Fruit fly (Drosophila melanogaster): ENCODE measurements around the gene CG8661.

CG8661 gene

DNA sequence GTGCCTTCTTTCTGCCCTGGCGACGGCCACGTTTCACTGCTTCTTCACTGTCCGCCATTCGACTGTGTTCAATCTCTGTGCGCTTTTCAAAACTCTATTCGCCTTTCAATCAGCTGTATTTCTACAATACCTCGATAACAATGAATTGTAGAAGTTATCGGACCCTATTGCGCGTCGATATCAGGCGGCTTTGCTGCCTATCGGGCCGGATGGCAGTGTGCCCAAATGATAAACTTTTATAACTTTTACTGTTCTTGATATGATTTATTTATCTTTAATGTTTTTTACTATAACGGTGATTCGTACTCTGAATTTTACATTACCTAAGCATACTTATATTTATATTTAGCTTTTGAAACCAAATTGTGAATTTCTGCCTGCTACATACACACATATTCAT lies 39.4 kb downstream of the CG8661 start, which contains the start of gene CG8915 (continued):
- TF ChIP-seq Side (GFP tag; optimal IDR thresholded peaks at IDR 0.05) (no peak), CG13123 (GFP tag; optimal IDR thresholded peaks at IDR 0.05) (no peak), Camta (GFP tag; optimal IDR thresholded peaks at IDR 0.05) (no peak), bbx (GFP tag; IDR thresholded peaks at IDR 0.05; ENCODE audit: partially characterized antibody) (peak; percentile 79), slbo (GFP tag; IDR thresholded peaks at IDR 0.05) (no peak), CG18476 (GFP tag; optimal IDR thresholded peaks at IDR 0.05) (no peak), CG13775 (GFP tag; optimal IDR thresholded peaks at IDR 0.05) (no peak), otp (GFP tag; IDR thresholded peaks at IDR 0.05) (no peak), wor (GFP tag; IDR thresholded peaks at IDR 0.05) (no peak), knrl (GFP tag; IDR thresholded peaks at IDR 0.05; ENCODE audit: partially characterized antibody) (peak; percentile 33; the same call in 1 of the 3 replicates), CG31224 (GFP tag; IDR thresholded peaks at IDR 0.05) (no peak), amos (GFP tag; IDR thresholded peaks at IDR 0.05; ENCODE audit: partially characterized antibody) (peak; percentile 47; the same call in 1 of the 2 replicates), gfzf (GFP tag; optimal IDR thresholded peaks at IDR 0.05) (peak; percentile 53), CG13296 (GFP tag; optimal IDR thresholded peaks at IDR 0.05) (no peak)

DNA sequence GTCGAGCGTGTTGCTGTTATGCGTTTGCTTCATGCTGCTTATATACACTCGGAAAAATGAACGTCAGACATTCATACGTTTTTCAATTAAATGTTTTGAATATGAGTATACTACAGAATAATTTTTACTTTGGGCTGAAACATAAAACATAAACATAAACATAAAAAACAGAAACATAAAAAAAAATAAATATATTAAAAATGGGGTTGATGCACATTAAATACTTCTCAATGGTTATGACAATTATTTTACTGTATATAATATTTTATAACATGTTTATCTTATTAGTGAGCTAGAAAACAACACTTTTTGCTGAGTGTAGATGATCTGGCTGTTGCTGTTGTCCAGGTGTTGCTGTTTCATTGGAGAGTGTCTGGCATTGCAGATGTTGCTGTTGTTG lies 46.9 kb downstream of the CG8661 start:
- TF ChIP-seq CG18619 (GFP tag; optimal IDR thresholded peaks at IDR 0.05) (no peak), CG1602 (GFP tag; optimal IDR thresholded peaks at IDR 0.05) (no peak), nom (GFP tag; optimal IDR thresholded peaks at IDR 0.05) (peak; percentile 4), Hand (GFP tag; optimal IDR thresholded peaks at IDR 0.05) (no peak), Hr51 (GFP tag; optimal IDR thresholded peaks at IDR 0.05) (peak in 1 of 2 experiments; percentile 63), D19A (tag; optimal IDR thresholded peaks at IDR 0.05) (peak; percentile 20), chm (GFP tag; IDR thresholded peaks at IDR 0.05) (no peak), Nf-YC (tag; optimal IDR thresholded peaks at IDR 0.05) (no peak), gem (tag; optimal IDR thresholded peaks at IDR 0.05) (peak; percentile 67), CG10267 (tag; optimal IDR thresholded peaks at IDR 0.05) (peak; percentile 9), hb (GFP tag; IDR thresholded peaks at IDR 0.05; ENCODE audit: partially characterized antibody) (no peak), Hmr (GFP tag; optimal IDR thresholded peaks at IDR 0.05) (no peak), Ssrp (tag; optimal IDR thresholded peaks at IDR 0.05) (peak; percentile 41), CG6689 (GFP tag; IDR thresholded peaks at IDR 0.05) (0 out of 2 replicates have a peak, but pooled peaks have one; percentile 5), Drgx (GFP tag; IDR thresholded peaks at IDR 0.05) (peak; percentile 65), pan (optimal IDR thresholded peaks at IDR 0.05) (no peak), pan (GFP tag; optimal IDR thresholded peaks at IDR 0.05 in 1 of 2, IDR thresholded peaks at IDR 0.05 in 1 of 2) (peak in 1 of 2 experiments; percentile 20), CG7556 (GFP tag; optimal IDR thresholded peaks at IDR 0.05) (peak; percentile 11), esg (GFP tag; conservative IDR thresholded peaks at IDR 0.05) (0 out of 2 replicates have a peak, but pooled peaks have one; percentile 7), NFAT (GFP tag; IDR thresholded peaks at IDR 0.05) (no peak), Sox102F (GFP tag; optimal IDR thresholded peaks at IDR 0.05) (peak; percentile 68), Blimp-1 (GFP tag; optimal IDR thresholded peaks at IDR 0.05) (peak; percentile 29), gsb-n (tag; optimal IDR thresholded peaks at IDR 0.05) (no peak), CG4424 (GFP tag; optimal IDR thresholded peaks at IDR 0.05) (peak; percentile 22), CG12391 (tag; optimal IDR thresholded peaks at IDR 0.05) (peak; percentile 35), seq (GFP tag; IDR thresholded peaks at IDR 0.05) (no peak), CG9215 (GFP tag; IDR thresholded peaks at IDR 0.05) (no peak), Lim3 (GFP tag; IDR thresholded peaks at IDR 0.05) (no peak), CG8388 (GFP tag; optimal IDR thresholded peaks at IDR 0.05) (peak; percentile 44), jumu (GFP tag; optimal IDR thresholded peaks at IDR 0.05) (no peak), Fer1 (GFP tag; optimal IDR thresholded peaks at IDR 0.05) (no peak), sr (GFP tag; IDR thresholded peaks at IDR 0.05) (no peak), Eip74EF (GFP tag; optimal IDR thresholded peaks at IDR 0.05) (peak in 1 of 2 experiments; percentile 21), Sin3A (optimal IDR thresholded peaks at IDR 0.05) (no peak), CG17802 (tag; optimal IDR thresholded peaks at IDR 0.05) (no peak), CG5953 (GFP tag; IDR thresholded peaks at IDR 0.05) (no peak)
